Worm (Caenorhabditis elegans) whole organism, L4/young adult: Measurements from ENCODE around the gene F14H3.4.

Experiments used
- W03F9.2 ChIP-seq: fragments of 150-350 bp; optimal IDR thresholded peaks from 2 replicates; lab custom pipeline; 2014; ENCODE audit warnings: missing biosample characterization, missing genetic modification characterization
- dao-5 ChIP-seq: sonication (generic microtip); optimal IDR thresholded peaks from 2 replicates; lab custom pipeline; 2016; ENCODE audit warnings: missing genotype, missing genetic modification characterization, moderate library complexity, missing compliant biosample characterization
- him-1 ChIP-seq: sonication (generic microtip); optimal IDR thresholded peaks from 2 replicates; lab custom pipeline; 2016; ENCODE audit warnings: missing genotype, missing genetic modification reagents, missing genetic modification characterization, missing compliant biosample characterization

Gene F14H3.4

ce11 chrV:16015652-16016051 lies 39.2 kb downstream of the F14H3.4 start, which contains the start of gene str-232:
Gene str-232, minus strand, starts transcription at chrV:16015752.
- no peak for TF ChIP-seq him-1 (tag; lab: Kevin White, UChicago)

- TF ChIP-seq W03F9.2 (tag; lab: Kevin White, UChicago), result no peak
- no peak for TF ChIP-seq dao-5 (tag; lab: Kevin White, UChicago)
- no peak for TF ChIP-seq him-1 (tag; lab: Kevin White, UChicago)
Observed at ce11 chrV:16009564-16009963, 45.3 kb downstream of the F14H3.4 start, which contains the start of gene str-233. Gene str-233, minus strand, starts transcription at chrV:16009664.

- TF ChIP-seq dao-5 (tag; lab: Kevin White, UChicago), result no peak
- TF ChIP-seq W03F9.2 (tag; lab: Kevin White, UChicago), result no peak
- TF ChIP-seq him-1 (tag; lab: Kevin White, UChicago), result no peak
Observed at ce11 chrV:16007505-16007904, 47.4 kb downstream of the F14H3.4 start, which contains the start of gene str-231. Gene str-231, minus strand, starts transcription at chrV:16007605.
